Worm (Caenorhabditis elegans) whole organism, midembryonic: ENCODE results near the gene srp-3.

Source experiments
- T22C8.4 ChIP-seq: fragments of 200-800 bp; sonication (Bioruptor generic); IDR thresholded peaks from 2 replicates; pipeline ENCODE4 v1.3.6; 2022; ENCODE audit warnings: missing genetic modification characterization, missing compliant biosample characterization
- cog-1 ChIP-seq: sonication (generic microtip); optimal IDR thresholded peaks from 2 replicates; lab custom pipeline; 2016; ENCODE audit warnings: missing genetic modification characterization, missing compliant biosample characterization
- flt-1 ChIP-seq: fragments of 200-800 bp; sonication (Bioruptor generic); IDR thresholded peaks from 2 replicates; pipeline ENCODE4 v1.3.6; 2022; ENCODE audit warnings: missing genetic modification characterization, missing compliant biosample characterization
- klf-2 ChIP-seq: fragments of 200-800 bp; sonication (Bioruptor generic); conservative IDR thresholded peaks from 2 replicates; pipeline ENCODE4 v1.3.6; 2022; ENCODE audit warnings: missing genetic modification reagents, missing genetic modification characterization, missing compliant biosample characterization
- med-1 ChIP-seq: sonication (generic microtip); optimal IDR thresholded peaks from 2 replicates; lab custom pipeline; 2017; ENCODE audit warnings: missing genetic modification characterization, mild to moderate bottlenecking, missing compliant biosample characterization, antibody characterized with exemption, missing genetic modification reagents; ENCODE audit not compliant: insufficient read depth
- ref-1 ChIP-seq: fragments of 200-800 bp; sonication (Bioruptor generic); conservative IDR thresholded peaks from 2 replicates; pipeline ENCODE4 v1.3.6; 2022; ENCODE audit warnings: missing genetic modification reagents, missing genetic modification characterization, missing compliant biosample characterization
- tab-1 ChIP-seq: fragments of 200-800 bp; sonication (Bioruptor generic); IDR thresholded peaks from 2 replicates; pipeline ENCODE4 v1.3.6; 2022; ENCODE audit warnings: missing genetic modification characterization, missing compliant biosample characterization
- ztf-23 ChIP-seq: fragments of 200-800 bp; sonication (Bioruptor generic); IDR thresholded peaks from 2 replicates; pipeline ENCODE4 v1.3.6; 2022; ENCODE audit warnings: missing genetic modification reagents, missing genetic modification characterization, missing compliant biosample characterization
- ztf-29 ChIP-seq: fragments of 200-800 bp; sonication (Bioruptor generic); IDR thresholded peaks from 2 replicates; pipeline ENCODE4 v1.3.6; 2022; ENCODE audit warnings: missing genetic modification reagents, missing genetic modification characterization, missing compliant biosample characterization

The srp-3 gene

ce11 chrV:1918030-1918559, 9.5 kb downstream of the srp-3 start, which contains the start of gene Y32G9A.2:
Gene Y32G9A.2, plus strand, starts transcription at chrV:1918509.
- TF ChIP-seq ztf-23 (GFP tag; lab: Robert Waterston, UW) (no peak), tab-1 (GFP tag; lab: Robert Waterston, UW) (no peak), cog-1 (tag; lab: Kevin White, UChicago) (no peak)

DNA sequence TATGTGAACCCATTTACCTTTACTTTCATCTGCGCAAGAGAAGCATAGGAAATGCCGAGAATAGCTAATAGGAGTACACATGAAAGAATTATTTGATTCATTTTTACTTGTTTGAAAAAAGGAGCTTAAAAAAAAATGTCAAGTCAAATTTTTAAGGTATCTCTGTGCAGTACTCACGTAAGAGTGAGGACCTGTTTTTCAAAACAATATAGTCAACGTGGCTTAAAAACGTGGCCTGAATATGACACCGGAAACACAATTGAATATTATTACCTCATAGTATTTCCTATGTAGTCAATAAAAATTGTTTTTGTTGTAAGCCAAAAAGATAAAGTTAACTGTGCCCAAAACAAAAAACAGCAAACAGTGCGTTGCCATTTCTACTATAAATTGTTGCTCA, 11.5 kb downstream of the srp-3 start, which contains the start of gene Y32G9A.12:
Gene Y32G9A.12, minus strand, starts transcription at position 101 of the 400 bp plus-strand sequence.
- TF ChIP-seq ztf-29 (GFP tag; lab: Robert Waterston, UW) = no peak
- no peak for TF ChIP-seq tab-1 (GFP tag; lab: Robert Waterston, UW)

DNA sequence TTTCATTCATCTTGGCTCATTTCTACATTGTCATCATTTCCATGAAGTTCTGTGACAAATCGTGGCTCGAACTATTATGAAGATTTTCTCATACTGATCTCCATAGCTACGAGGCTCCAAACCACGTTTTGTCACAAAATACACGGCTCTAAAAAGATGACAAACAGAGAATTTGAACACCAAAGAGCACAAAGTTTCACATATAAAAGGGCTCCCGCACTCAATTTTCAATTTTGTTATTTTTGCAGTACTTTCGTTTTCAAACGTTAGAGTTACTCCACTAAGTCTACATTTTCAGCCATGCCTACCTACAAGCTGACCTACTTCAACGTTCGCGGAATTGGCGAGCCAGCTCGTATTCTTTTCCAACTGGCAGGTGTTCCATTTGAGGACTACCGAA, 12.7 kb downstream of the srp-3 start, which contains the start of gene gst-37:
Gene gst-37, plus strand, starts transcription at position 301 of the 400 bp plus-strand sequence.
- TF ChIP-seq klf-2 (GFP tag; lab: Robert Waterston, UW) = no peak
- TF ChIP-seq ref-1 (GFP tag; lab: Robert Waterston, UW) = no peak
- no peak for TF ChIP-seq ztf-29 (GFP tag; lab: Robert Waterston, UW)

- TF ChIP-seq med-1 (GFP tag; lab: Kevin White, UChicago) (no peak), ztf-23 (GFP tag; lab: Robert Waterston, UW) (no peak), flt-1 (GFP tag; lab: Robert Waterston, UW) (no peak), cog-1 (tag; lab: Kevin White, UChicago) (no peak), tab-1 (GFP tag; lab: Robert Waterston, UW) (no peak), klf-2 (GFP tag; lab: Robert Waterston, UW) (no peak), ztf-29 (GFP tag; lab: Robert Waterston, UW) (no peak), T22C8.4 (GFP tag; lab: Robert Waterston, UW) (no peak), ref-1 (GFP tag; lab: Robert Waterston, UW) (no peak)
These were observed 16.8 kb downstream of the srp-3 start, which contains the start of gene T06A1.1 for ce11 chrV:1925487-1925886. Gene T06A1.1, minus strand, starts transcription at chrV:1925587.

DNA sequence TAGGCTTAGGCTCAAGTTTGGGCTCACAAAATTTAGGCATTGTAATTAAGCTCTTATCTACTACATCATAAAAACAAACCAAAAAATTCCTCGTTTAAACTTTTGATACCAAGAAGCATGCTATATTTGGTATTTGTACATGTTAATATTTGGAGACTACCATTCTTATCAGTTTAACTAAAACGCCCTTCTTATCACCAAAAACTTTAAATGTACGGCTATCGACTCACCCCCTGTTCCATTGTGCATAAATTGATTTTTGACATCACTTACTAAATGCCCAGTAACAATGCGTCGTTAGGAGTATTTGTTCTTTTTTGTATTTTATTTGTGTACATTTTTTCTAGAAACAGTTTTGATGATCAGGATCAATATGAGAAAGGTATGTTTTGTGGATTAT, 18.4 kb downstream of the srp-3 start, which contains the start of gene T06A1.5:
Gene T06A1.5, plus strand, starts transcription at position 209 of the 400 bp plus-strand sequence.
- no peak for TF ChIP-seq T22C8.4 (GFP tag; lab: Robert Waterston, UW)
- TF ChIP-seq ztf-23 (GFP tag; lab: Robert Waterston, UW) = no peak
- TF ChIP-seq flt-1 (GFP tag; lab: Robert Waterston, UW) = no peak
- TF ChIP-seq cog-1 (tag; lab: Kevin White, UChicago) = no peak
- TF ChIP-seq ref-1 (GFP tag; lab: Robert Waterston, UW) = no peak
- no peak for TF ChIP-seq klf-2 (GFP tag; lab: Robert Waterston, UW)
- TF ChIP-seq ztf-29 (GFP tag; lab: Robert Waterston, UW) = no peak
- TF ChIP-seq med-1 (GFP tag; lab: Kevin White, UChicago) = no peak
- TF ChIP-seq tab-1 (GFP tag; lab: Robert Waterston, UW) = no peak

- TF ChIP-seq ztf-29 (GFP tag; lab: Robert Waterston, UW) = no peak
These were observed 19.8 kb downstream of the srp-3 start for ce11 chrV:1928473-1928872.

DNA sequence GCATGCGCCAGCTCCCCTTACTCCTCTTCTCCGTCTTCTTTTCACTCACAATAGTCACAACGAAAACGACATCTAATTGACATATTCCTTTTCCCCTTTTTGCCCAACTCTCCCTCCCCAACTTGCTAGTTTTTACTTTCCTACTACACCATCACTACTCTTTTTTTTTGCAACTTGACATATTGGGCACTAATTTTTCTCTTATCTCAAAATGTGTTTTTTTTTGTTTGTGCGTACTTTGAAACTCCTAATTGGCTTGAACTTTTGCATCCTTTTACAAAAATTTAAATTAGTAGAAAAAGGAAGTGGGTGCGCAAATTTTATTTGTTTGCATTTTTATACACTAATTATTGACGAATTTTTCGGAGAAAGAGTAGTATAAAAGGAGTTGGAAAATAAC, 26.9 kb downstream of the srp-3 start:
- TF ChIP-seq med-1 (GFP tag; lab: Kevin White, UChicago) = no peak
- no peak for TF ChIP-seq ztf-23 (GFP tag; lab: Robert Waterston, UW)
- TF ChIP-seq klf-2 (GFP tag; lab: Robert Waterston, UW) = no peak
- no peak for TF ChIP-seq T22C8.4 (GFP tag; lab: Robert Waterston, UW)
- no peak for TF ChIP-seq ztf-29 (GFP tag; lab: Robert Waterston, UW)
- TF ChIP-seq flt-1 (GFP tag; lab: Robert Waterston, UW) = no peak
- TF ChIP-seq ref-1 (GFP tag; lab: Robert Waterston, UW) = no peak
- TF ChIP-seq tab-1 (GFP tag; lab: Robert Waterston, UW) = no peak
- no peak for TF ChIP-seq cog-1 (tag; lab: Kevin White, UChicago)

DNA sequence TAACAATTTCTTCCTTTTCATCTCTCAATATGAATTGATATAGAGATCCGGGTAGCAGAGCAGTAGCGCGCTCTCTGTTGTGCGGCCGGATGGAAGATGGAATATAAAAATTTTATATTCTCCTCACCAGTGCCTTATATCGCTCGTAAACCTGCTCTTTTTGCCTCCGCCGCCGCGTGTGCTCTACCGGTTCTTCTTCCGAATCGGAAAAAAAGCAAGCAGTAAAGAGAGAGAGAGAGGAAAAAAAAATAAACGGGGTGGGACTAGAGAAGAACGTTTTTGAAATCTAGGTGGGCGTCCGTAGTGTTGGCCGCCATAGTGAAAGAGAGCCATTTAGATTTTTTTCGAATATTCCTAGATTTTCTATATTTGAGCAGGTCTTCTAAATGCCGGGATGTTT, 29.3 kb downstream of the srp-3 start, which contains the start of gene glb-25:
Gene glb-25, plus strand, starts transcription at position 301 of the 400 bp plus-strand sequence.
- TF ChIP-seq klf-2 (GFP tag; lab: Robert Waterston, UW) (no peak), med-1 (GFP tag; lab: Kevin White, UChicago) (no peak), ref-1 (GFP tag; lab: Robert Waterston, UW) (no peak), ztf-29 (GFP tag; lab: Robert Waterston, UW) (no peak), T22C8.4 (GFP tag; lab: Robert Waterston, UW) (no peak), cog-1 (tag; lab: Kevin White, UChicago) (no peak), ztf-23 (GFP tag; lab: Robert Waterston, UW) (no peak)

ce11 chrV:1940472-1941221, 32.0 kb downstream of the srp-3 start:
- no peak for TF ChIP-seq ref-1 (GFP tag; lab: Robert Waterston, UW)
- TF ChIP-seq T22C8.4 (GFP tag; lab: Robert Waterston, UW) = no peak
- TF ChIP-seq flt-1 (GFP tag; lab: Robert Waterston, UW) = no peak
- TF ChIP-seq tab-1 (GFP tag; lab: Robert Waterston, UW) = no peak
- no peak for TF ChIP-seq klf-2 (GFP tag; lab: Robert Waterston, UW)
- no peak for TF ChIP-seq cog-1 (tag; lab: Kevin White, UChicago)
- no peak for TF ChIP-seq ztf-29 (GFP tag; lab: Robert Waterston, UW)
- TF ChIP-seq med-1 (GFP tag; lab: Kevin White, UChicago) = no peak
- no peak for TF ChIP-seq ztf-23 (GFP tag; lab: Robert Waterston, UW)
